Worm (Caenorhabditis elegans): Measurements from ENCODE around the gene clec-147.

The clec-147 gene

DNA sequence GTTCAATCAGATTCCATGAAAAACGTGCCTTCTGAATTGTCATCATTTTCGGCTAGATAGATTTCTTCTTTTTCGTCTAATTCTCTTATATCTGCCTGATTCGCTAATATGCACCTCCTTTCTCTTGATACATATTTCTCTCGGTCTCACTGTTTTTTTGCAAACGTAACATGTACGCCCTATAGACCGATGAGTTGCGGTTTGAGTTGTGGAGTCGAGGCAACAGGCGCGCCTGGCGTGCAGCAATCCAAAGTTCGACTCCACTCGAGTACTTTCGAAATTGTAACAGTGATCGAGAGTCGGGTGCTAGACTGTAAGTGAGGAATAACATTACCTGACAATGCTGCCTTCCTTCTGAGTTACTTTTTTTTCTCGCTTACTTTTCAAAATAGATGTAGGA is 40.8 kb downstream of the clec-147 start:
- no peak for TF ChIP-seq unc-62 (GFP tag; optimal IDR thresholded peaks at IDR 0.05)

DNA sequence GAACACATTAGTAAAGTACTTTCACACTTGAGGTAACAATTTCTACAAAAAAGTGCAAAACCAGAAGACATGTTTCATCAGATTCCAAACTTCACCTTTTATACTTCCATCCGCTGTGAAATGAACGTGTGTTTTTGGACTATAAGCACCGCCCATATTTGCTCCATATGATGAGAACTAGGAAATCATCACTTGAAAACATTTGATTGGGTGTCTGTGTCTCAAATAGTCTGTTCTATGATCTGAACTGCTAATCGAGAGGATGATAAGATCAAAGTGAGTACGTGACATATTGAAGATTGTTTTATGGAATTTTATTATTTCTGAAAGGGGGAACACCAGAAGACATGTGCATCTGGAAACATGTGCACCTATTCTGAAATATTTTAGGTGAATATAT is 42.3 kb downstream of the clec-147 start:
- no peak for TF ChIP-seq unc-62 (GFP tag; optimal IDR thresholded peaks at IDR 0.05)

DNA sequence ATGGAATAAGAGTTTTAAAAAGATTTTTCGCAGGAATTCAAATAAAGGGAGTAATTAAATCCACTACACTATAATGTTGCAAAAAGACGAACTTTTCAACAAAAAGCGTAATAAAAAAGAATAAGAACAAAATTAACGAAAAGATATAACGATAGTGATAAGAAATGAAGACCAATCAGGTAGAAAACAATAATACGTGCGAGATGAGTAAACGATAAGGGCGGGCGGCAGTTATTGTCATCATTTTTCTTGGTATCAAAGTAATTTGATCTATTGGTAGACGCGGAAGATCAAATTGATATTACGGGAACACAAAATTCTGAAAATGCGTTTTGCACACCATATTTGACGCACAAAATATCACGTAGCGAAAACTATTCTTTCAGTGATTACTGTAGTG is 43.2 kb downstream of the clec-147 start:
- no peak for TF ChIP-seq unc-62 (GFP tag; optimal IDR thresholded peaks at IDR 0.05)

DNA sequence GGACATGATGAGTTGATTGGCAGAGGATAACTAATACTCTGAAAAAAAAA is 43.4 kb downstream of the clec-147 start, which contains the start of gene cysl-2:
cysl-2 (minus strand) TSS at position 38 of the 50 bp plus-strand sequence.
- TF ChIP-seq unc-62 (GFP tag; optimal IDR thresholded peaks at IDR 0.05), result no peak

DNA sequence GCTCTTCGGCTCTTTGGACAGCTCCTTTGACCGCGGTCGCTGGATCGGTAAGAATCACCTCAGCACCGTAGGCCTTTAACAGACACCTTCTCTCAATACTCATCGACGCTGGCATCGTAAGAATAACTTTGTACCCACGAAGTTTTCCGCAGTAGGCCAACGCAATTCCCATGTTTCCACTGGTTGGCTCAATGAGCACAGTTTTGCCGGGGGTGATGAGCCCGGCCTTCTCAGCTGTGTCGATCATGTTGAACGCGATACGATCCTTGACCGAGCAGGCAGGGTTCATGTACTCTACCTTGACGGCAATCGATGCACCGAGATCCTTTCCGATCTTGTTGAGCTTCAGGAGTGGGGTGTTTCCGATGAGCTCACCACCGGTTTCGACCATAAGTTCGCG is 43.6 kb downstream of the clec-147 start:
- TF ChIP-seq unc-62 (GFP tag; optimal IDR thresholded peaks at IDR 0.05), result no peak

DNA sequence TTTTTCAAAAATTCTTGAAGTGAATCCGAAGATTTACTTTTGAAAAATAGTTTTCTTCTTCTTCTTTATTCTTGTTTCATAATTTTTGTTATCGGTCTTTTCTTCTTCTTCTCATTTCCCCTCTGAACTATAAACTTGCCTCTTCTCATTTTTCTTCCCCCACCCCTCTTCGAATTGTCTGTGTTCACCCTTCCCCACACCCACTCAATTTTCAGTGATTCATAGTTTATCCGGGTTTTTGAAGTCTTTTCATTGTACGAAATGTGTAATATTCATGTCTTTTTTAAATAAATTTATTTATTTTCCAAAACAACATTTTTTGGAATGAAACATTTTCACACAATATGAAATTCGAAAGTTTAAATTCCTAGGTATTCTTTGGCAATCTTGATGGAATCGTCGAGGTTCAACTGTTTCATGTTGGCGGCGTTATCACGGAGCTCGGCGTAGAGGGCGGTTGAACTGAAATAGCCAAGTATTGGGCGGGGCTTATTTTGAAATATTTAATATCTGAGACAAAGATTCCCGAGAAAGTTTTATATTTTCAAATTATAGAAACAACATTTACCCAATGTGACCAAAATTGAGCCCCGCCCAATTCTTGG is 44.9 kb downstream of the clec-147 start:
- no peak for TF ChIP-seq unc-62 (GFP tag; optimal IDR thresholded peaks at IDR 0.05)

DNA sequence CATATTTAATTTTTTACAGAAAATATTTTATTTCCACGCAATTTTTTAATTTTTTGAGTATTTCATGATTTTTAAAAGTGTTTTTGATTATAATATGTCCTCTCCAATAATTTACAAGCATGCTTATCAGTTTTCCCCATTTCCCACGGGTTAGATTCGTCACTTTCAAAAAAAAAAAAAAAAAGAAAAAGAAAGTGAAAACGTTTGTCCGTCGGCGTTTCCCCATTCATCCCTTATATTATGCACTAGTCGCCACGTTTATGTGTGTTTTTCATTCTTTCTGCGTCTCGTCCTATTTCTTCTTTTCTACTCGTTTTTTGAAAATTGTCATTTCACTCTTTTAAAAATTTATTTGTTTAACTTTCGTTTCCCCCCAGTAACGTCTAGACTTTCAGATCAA is 48.2 kb downstream of the clec-147 start, which contains the start of gene vnut-1:
vnut-1 (plus strand) TSS at position 396 of the 400 bp plus-strand sequence.
- TF ChIP-seq unc-62 (GFP tag; optimal IDR thresholded peaks at IDR 0.05), result no peak

DNA sequence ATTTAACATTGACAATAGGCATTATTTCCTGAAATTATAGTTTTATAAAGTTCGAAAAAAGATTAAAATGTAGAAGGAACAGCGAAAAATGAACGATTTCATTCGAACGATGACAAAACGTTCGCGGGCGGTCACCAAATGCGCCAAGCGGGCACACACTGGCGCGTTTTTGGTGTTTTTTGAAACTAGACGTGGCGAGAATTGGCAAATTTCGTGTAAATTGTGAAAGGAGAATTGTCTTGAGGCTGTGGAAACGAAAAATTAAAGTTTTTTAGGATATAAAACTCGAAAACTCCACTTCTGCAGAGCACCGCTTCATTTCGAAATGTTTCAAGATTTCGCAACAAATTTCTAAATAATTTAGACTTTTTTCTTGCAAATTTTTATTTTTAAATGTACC is 49.0 kb downstream of the clec-147 start, which contains the start of gene usp-14:
usp-14 (minus strand) TSS at position 28 of the 400 bp plus-strand sequence.
- no peak for TF ChIP-seq unc-62 (GFP tag; optimal IDR thresholded peaks at IDR 0.05)

All from whole organism, dauer.